Worm (Caenorhabditis elegans) whole organism, L4/young adult: ENCODE measurements around the gene F08D12.7.

Experiments used
- W03F9.2 ChIP-seq: fragments of 150-350 bp; optimal IDR thresholded peaks from 2 replicates; lab custom pipeline; 2014; ENCODE audit warnings: missing biosample characterization, missing genetic modification characterization
- him-1 ChIP-seq: sonication (generic microtip); optimal IDR thresholded peaks from 2 replicates; lab custom pipeline; 2016; ENCODE audit warnings: missing genotype, missing genetic modification reagents, missing genetic modification characterization, missing compliant biosample characterization

DNA sequence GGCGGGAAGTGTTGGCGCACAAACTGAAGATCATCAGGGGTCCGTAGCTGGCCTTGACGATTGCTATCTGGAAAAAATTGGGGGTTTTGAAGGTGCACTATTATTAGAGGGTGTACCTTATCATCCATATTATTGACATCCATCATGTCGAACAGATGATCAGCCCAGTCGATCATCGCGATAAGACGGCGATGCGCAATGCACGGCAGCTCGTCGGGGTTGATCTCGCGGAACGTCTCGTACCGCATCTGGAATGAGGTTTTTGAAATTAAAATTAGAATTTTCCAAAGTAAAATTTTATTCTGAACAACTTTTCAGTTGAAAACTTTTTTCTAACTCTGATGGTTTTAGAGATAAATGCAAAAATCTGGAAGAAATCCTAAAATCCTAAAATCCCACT, 29.0 kb upstream of the F08D12.7 start:
- no peak for TF ChIP-seq him-1 (tag; lab: Kevin White, UChicago)
- TF ChIP-seq W03F9.2 (tag; lab: Kevin White, UChicago): no peak
